Fruit fly (Drosophila melanogaster) Kc167 (cell line): ENCODE data around the gene DCTN6-p27.

ENCODE experiments used
- h ChIP-seq: fragments of >200 bp; optimal IDR thresholded peaks from 3 replicates; lab custom pipeline; 2018; ENCODE audit warnings: missing external identifiers
- psq ChIP-seq: fragments of >200 bp; optimal IDR thresholded peaks from 2 replicates; lab custom pipeline; 2017; ENCODE audit warnings: missing external identifiers

- TF ChIP-seq h (lab: Kevin White, UChicago) (no peak), psq (lab: Kevin White, UChicago) (no peak)
Observed at dm6 chr2L:19136735-19137134, 4.6 kb downstream of the DCTN6-p27 start.
